Worm (Caenorhabditis elegans) whole organism, L1 larva: Measurements from ENCODE around the gene osta-3.

Source experiments
- C16A3.4 ChIP-seq: fragments of 150-350 bp; optimal IDR thresholded peaks from 2 replicates; lab custom pipeline; 2014; ENCODE audit warnings: missing biosample characterization, missing genetic modification characterization
- F16B12.6 ChIP-seq: fragments of 150-350 bp; optimal IDR thresholded peaks from 2 replicates; lab custom pipeline; 2014; ENCODE audit warnings: missing biosample characterization, missing genetic modification characterization
- aha-1 ChIP-seq: fragments of 150-350 bp; optimal IDR thresholded peaks from 2 replicates; lab custom pipeline; 2014; ENCODE audit warnings: missing biosample characterization, missing genetic modification characterization
- alr-1 ChIP-seq: fragments of 200-800 bp; sonication (Bioruptor generic); optimal IDR thresholded peaks from 2 replicates; lab custom pipeline; 2018; ENCODE audit warnings: borderline replicate concordance, mild to moderate bottlenecking, missing genetic modification characterization, missing compliant biosample characterization
- ama-1 ChIP-seq: fragments of 150-350 bp; optimal IDR thresholded peaks from 2 replicates; lab custom pipeline; 2014
- blmp-1 ChIP-seq: fragments of 150-350 bp; optimal IDR thresholded peaks from 2 replicates; lab custom pipeline; 2014; ENCODE audit warnings: missing biosample characterization, missing genetic modification characterization
- ceh-63 ChIP-seq: fragments of 200-800 bp; sonication (Bioruptor generic); optimal IDR thresholded peaks from 2 replicates; lab custom pipeline; 2018; ENCODE audit warnings: mild to moderate bottlenecking, missing genetic modification characterization, missing compliant biosample characterization
- ceh-8 ChIP-seq: fragments of 200-800 bp; sonication (Bioruptor generic); optimal IDR thresholded peaks from 2 replicates; lab custom pipeline; 2018; ENCODE audit warnings: mild to moderate bottlenecking, missing genetic modification characterization, moderate library complexity, missing compliant biosample characterization
- ces-1 ChIP-seq: fragments of 150-350 bp; optimal IDR thresholded peaks from 2 replicates; lab custom pipeline; 2014; ENCODE audit warnings: missing biosample characterization, missing genetic modification reagents, missing genetic modification characterization
- dpl-1 ChIP-seq, 3 experiments: fragments of 150-350 bp in 2 of 3; sonication (generic microtip) in 1 of 3; optimal IDR thresholded peaks; 2 replicates each; lab custom pipeline; 2014 to 2017; ENCODE audit warnings: missing biosample characterization in 3 of 3, missing genetic modification characterization in 3 of 3, missing genetic modification reagents in 3 of 3
- dsc-1 ChIP-seq: sonication (generic microtip); optimal IDR thresholded peaks from 2 replicates; lab custom pipeline; 2016; ENCODE audit warnings: mild to moderate bottlenecking, missing genetic modification characterization, missing compliant biosample characterization
- efl-1 ChIP-seq, 4 experiments: fragments of 150-350 bp; optimal IDR thresholded peaks in 3 of 4; peaks in 1 of 4; 1 replicate in 1 of 4; 2 replicates in 3 of 4; lab custom pipeline; 2014; ENCODE audit warnings: missing biosample characterization in 2 of 4, missing genetic modification characterization in 2 of 4, missing genetic modification reagents in 2 of 4
- efl-3 ChIP-seq: fragments of 200-800 bp; sonication (Bioruptor generic); optimal IDR thresholded peaks from 2 replicates; lab custom pipeline; 2018; ENCODE audit warnings: mild to moderate bottlenecking, missing genetic modification characterization, missing compliant biosample characterization
- egl-13 ChIP-seq: sonication (generic microtip); optimal IDR thresholded peaks from 2 replicates; lab custom pipeline; 2016; ENCODE audit warnings: missing genotype, missing genetic modification reagents, missing genetic modification characterization, missing compliant biosample characterization
- elt-2 ChIP-seq: sonication (generic microtip); optimal IDR thresholded peaks from 2 replicates; lab custom pipeline; 2016; ENCODE audit warnings: missing genetic modification characterization, mild to moderate bottlenecking, inconsistent platforms, missing compliant biosample characterization, missing genetic modification reagents
- elt-3 ChIP-seq, 6 experiments: fragments of 150-350 bp in 1 of 6; sonication (generic microtip); optimal IDR thresholded peaks; 2 replicates each; lab custom pipeline; 2017 to 2018; ENCODE audit warnings: missing biosample characterization in 6 of 6, missing genetic modification characterization in 6 of 6, inconsistent platforms in 1 of 6
- ets-5 ChIP-seq: fragments of 200-800 bp; sonication (Bioruptor generic); IDR thresholded peaks from 2 replicates; pipeline ENCODE4 v1.3.6; 2022; ENCODE audit warnings: missing genetic modification characterization, missing compliant biosample characterization
- fkh-10 ChIP-seq: sonication (generic microtip); optimal IDR thresholded peaks from 2 replicates; lab custom pipeline; 2017; ENCODE audit warnings: missing biosample characterization, missing genetic modification reagents, missing genetic modification characterization
- fkh-8 ChIP-seq: sonication (generic microtip); optimal IDR thresholded peaks from 2 replicates; lab custom pipeline; 2016; ENCODE audit warnings: mild to moderate bottlenecking, missing genetic modification characterization, missing compliant biosample characterization
- fos-1 ChIP-seq: fragments of 150-350 bp; optimal IDR thresholded peaks from 2 replicates; lab custom pipeline; 2014; ENCODE audit warnings: missing biosample characterization, missing genetic modification characterization
- grh-1 ChIP-seq: fragments of 200-800 bp; sonication (Bioruptor generic); IDR thresholded peaks from 2 replicates; pipeline ENCODE4 v1.3.6; 2022; ENCODE audit warnings: missing genetic modification reagents, missing genetic modification characterization, missing compliant biosample characterization
- hlh-4 ChIP-seq: sonication (generic microtip); optimal IDR thresholded peaks from 2 replicates; lab custom pipeline; 2016; ENCODE audit warnings: mild to moderate bottlenecking, missing genetic modification characterization, missing compliant biosample characterization
- hpl-2 ChIP-seq: fragments of 150-350 bp; optimal IDR thresholded peaks from 2 replicates; lab custom pipeline; 2014; ENCODE audit warnings: missing biosample characterization, missing genetic modification reagents, missing genetic modification characterization
- jun-1 ChIP-seq: fragments of 150-350 bp; optimal IDR thresholded peaks from 2 replicates; lab custom pipeline; 2014; ENCODE audit warnings: missing biosample characterization, missing genetic modification reagents, missing genetic modification characterization
- lin-13 ChIP-seq: fragments of 150-350 bp; optimal IDR thresholded peaks from 2 replicates; lab custom pipeline; 2014; ENCODE audit warnings: missing biosample characterization, missing genetic modification reagents, missing genetic modification characterization
- lin-35 ChIP-seq, 2 experiments: fragments of 150-350 bp; optimal IDR thresholded peaks; 2 replicates each; lab custom pipeline; 2014; ENCODE audit warnings: missing biosample characterization in 2 of 2, missing genetic modification characterization in 2 of 2, missing genetic modification reagents in 2 of 2
- lin-39 ChIP-seq: fragments of 150-350 bp; optimal IDR thresholded peaks from 2 replicates; lab custom pipeline; 2014; ENCODE audit warnings: missing biosample characterization, missing genetic modification reagents, missing genetic modification characterization
- lsy-2 ChIP-seq, 2 experiments: fragments of 150-350 bp; optimal IDR thresholded peaks; 2 replicates each; lab custom pipeline; 2014; ENCODE audit warnings: missing biosample characterization in 2 of 2, missing genetic modification characterization in 2 of 2
- mab-9 ChIP-seq: fragments of 200-800 bp; sonication (Bioruptor generic); IDR thresholded peaks from 2 replicates; pipeline ENCODE4 v1.3.6; 2022; ENCODE audit warnings: missing genetic modification reagents, missing genetic modification characterization, missing compliant biosample characterization
- mef-2 ChIP-seq: fragments of 150-350 bp; optimal IDR thresholded peaks from 2 replicates; lab custom pipeline; 2014; ENCODE audit warnings: missing biosample characterization, missing genetic modification characterization
- nhr-20 ChIP-seq: sonication (generic microtip); optimal IDR thresholded peaks from 2 replicates; lab custom pipeline; 2016; ENCODE audit warnings: mild to moderate bottlenecking, missing genetic modification characterization, missing compliant biosample characterization
- nhr-47 ChIP-seq: sonication (generic microtip); optimal IDR thresholded peaks from 2 replicates; lab custom pipeline; 2016; ENCODE audit warnings: mild to moderate bottlenecking, missing genetic modification characterization, moderate library complexity, missing compliant biosample characterization
- nhr-71 ChIP-seq: sonication (generic microtip); optimal IDR thresholded peaks from 2 replicates; lab custom pipeline; 2016; ENCODE audit warnings: mild to moderate bottlenecking, missing genetic modification characterization, moderate library complexity, missing compliant biosample characterization
- nhr-76 ChIP-seq: sonication (generic microtip); optimal IDR thresholded peaks from 2 replicates; lab custom pipeline; 2017; ENCODE audit warnings: missing biosample characterization, missing genetic modification characterization
- nhr-77 ChIP-seq: fragments of 150-350 bp; optimal IDR thresholded peaks from 2 replicates; lab custom pipeline; 2014; ENCODE audit warnings: missing biosample characterization, missing genetic modification characterization
- nhr-84 ChIP-seq: sonication (generic microtip); optimal IDR thresholded peaks from 2 replicates; lab custom pipeline; 2017; ENCODE audit warnings: missing biosample characterization, missing genetic modification characterization
- nhr-85 ChIP-seq: sonication (generic microtip); peaks from one replicate; lab custom pipeline; 2016; ENCODE audit warnings: missing genetic modification characterization, inconsistent platforms, missing compliant biosample characterization
- pax-3 ChIP-seq: fragments of 200-800 bp; sonication (Bioruptor generic); optimal IDR thresholded peaks from 2 replicates; lab custom pipeline; 2018; ENCODE audit warnings: mild to moderate bottlenecking, missing genetic modification characterization, moderate library complexity, missing compliant biosample characterization
- pqm-1 ChIP-seq: sonication (generic microtip); optimal IDR thresholded peaks from 3 replicates; lab custom pipeline; 2017; ENCODE audit warnings: missing biosample characterization, missing genetic modification characterization
- sptf-1 ChIP-seq: fragments of 150-350 bp; optimal IDR thresholded peaks from 2 replicates; lab custom pipeline; 2014; ENCODE audit warnings: missing biosample characterization, missing genetic modification characterization
- sup-37 ChIP-seq: fragments of 200-800 bp; sonication (Bioruptor generic); optimal IDR thresholded peaks from 2 replicates; lab custom pipeline; 2018; ENCODE audit warnings: mild to moderate bottlenecking, missing genetic modification characterization, missing compliant biosample characterization
- swsn-7 ChIP-seq: sonication (generic microtip); optimal IDR thresholded peaks from 2 replicates; lab custom pipeline; 2016; ENCODE audit warnings: missing genetic modification characterization, missing compliant biosample characterization
- tbx-2 ChIP-seq: sonication (generic microtip); optimal IDR thresholded peaks from 2 replicates; lab custom pipeline; 2016; ENCODE audit warnings: missing genetic modification characterization, missing compliant biosample characterization
- tlp-1 ChIP-seq: fragments of 150-350 bp; optimal IDR thresholded peaks from 2 replicates; lab custom pipeline; 2014; ENCODE audit warnings: missing biosample characterization, missing genetic modification characterization
- unc-30 ChIP-seq: sonication (generic microtip); optimal IDR thresholded peaks from 2 replicates; lab custom pipeline; 2017; ENCODE audit warnings: missing biosample characterization, missing genetic modification characterization
- unc-62 ChIP-seq: fragments of 150-350 bp; optimal IDR thresholded peaks from 2 replicates; lab custom pipeline; 2014; ENCODE audit warnings: missing biosample characterization, missing genetic modification reagents, missing genetic modification characterization
- unc-86 ChIP-seq: sonication (generic microtip); optimal IDR thresholded peaks from 2 replicates; lab custom pipeline; 2016; ENCODE audit warnings: missing genetic modification characterization, missing compliant biosample characterization
- unc-98 ChIP-seq: fragments of 200-800 bp; sonication (Bioruptor generic); IDR thresholded peaks from 2 replicates; pipeline ENCODE4 v1.3.6; 2022; ENCODE audit warnings: missing genetic modification characterization, missing compliant biosample characterization
- vab-15 ChIP-seq: sonication (generic microtip); optimal IDR thresholded peaks from 2 replicates; lab custom pipeline; 2017; ENCODE audit warnings: missing genotype, mild to moderate bottlenecking, missing genetic modification characterization, missing compliant biosample characterization
- xbp-1 ChIP-seq: sonication (generic microtip); optimal IDR thresholded peaks from 2 replicates; lab custom pipeline; 2016; ENCODE audit warnings: missing genetic modification characterization, missing compliant biosample characterization
- zag-1 ChIP-seq: fragments of 150-350 bp; optimal IDR thresholded peaks from 2 replicates; lab custom pipeline; 2014; ENCODE audit warnings: missing biosample characterization, missing genetic modification characterization
- zip-4 ChIP-seq: fragments of 200-800 bp; sonication (Bioruptor generic); optimal IDR thresholded peaks from 2 replicates; lab custom pipeline; 2018; ENCODE audit warnings: mild to moderate bottlenecking, missing genetic modification characterization, moderate library complexity, missing compliant biosample characterization
- ztf-4 ChIP-seq: fragments of 150-350 bp; optimal IDR thresholded peaks from 2 replicates; lab custom pipeline; 2014; ENCODE audit warnings: missing biosample characterization, missing genetic modification characterization

osta-3 gene

ce11 chrII:14856922-14857321 lies 44.6 kb downstream of the osta-3 start, which contains the start of gene rbm-28 (continued):
- TF ChIP-seq lin-39 (tag; lab: Kevin White, UChicago): no peak
- no peak for TF ChIP-seq sptf-1
- 0 out of 2 replicates have a peak, but pooled peaks have one; percentile 15 for TF ChIP-seq unc-98
- TF ChIP-seq nhr-71 (tag; lab: Kevin White, UChicago): peak; percentile 60
- TF ChIP-seq jun-1 (tag; lab: Kevin White, UChicago): no peak
- no peak for TF ChIP-seq nhr-76 (tag; lab: Kevin White, UChicago)
- peak in 1 of 6 experiments; percentile 10 for TF ChIP-seq elt-3 (tag; optimal IDR thresholded peaks at IDR 0.05; lab: Kevin White, UChicago)
- TF ChIP-seq unc-62 (GFP tag; lab: Kevin White, UChicago): no peak
- TF ChIP-seq ceh-63 (GFP tag; lab: Kevin White, UChicago): no peak
- TF ChIP-seq grh-1 (GFP tag; lab: Robert Waterston, UW): no peak
- no peak for TF ChIP-seq mef-2 (tag; lab: Kevin White, UChicago)
- TF ChIP-seq alr-1 (tag; lab: Kevin White, UChicago): no peak
- peak; percentile 19 for TF ChIP-seq swsn-7
- no peak for TF ChIP-seq unc-86
- TF ChIP-seq sup-37 (GFP tag; lab: Kevin White, UChicago): no peak
- peak; percentile 76 to 88 (median 77) for TF ChIP-seq dpl-1 (GFP tag; optimal IDR thresholded peaks at IDR 0.05; lab: Kevin White, UChicago)
- TF ChIP-seq ceh-8 (GFP tag; lab: Kevin White, UChicago): no peak
- TF ChIP-seq fos-1: no peak
- no peak for TF ChIP-seq zag-1 (tag; lab: Kevin White, UChicago)
- no peak for TF ChIP-seq ama-1 (lab: Kevin White, UChicago)
- TF ChIP-seq lin-13 (GFP tag; lab: Kevin White, UChicago): no peak
- no peak for TF ChIP-seq unc-30 (tag; lab: Kevin White, UChicago)
- no peak for TF ChIP-seq fkh-10
- no peak for TF ChIP-seq ets-5 (GFP tag; lab: Robert Waterston, UW)
- TF ChIP-seq lin-35 (GFP tag; optimal IDR thresholded peaks at IDR 0.05; lab: Kevin White, UChicago): peak; percentile 79 to 87
- no peak for TF ChIP-seq tlp-1 (tag; lab: Kevin White, UChicago)
- TF ChIP-seq C16A3.4 (tag; lab: Kevin White, UChicago): no peak
- peak; percentile 52 for TF ChIP-seq nhr-47 (tag; lab: Kevin White, UChicago)
- TF ChIP-seq hlh-4 (tag; lab: Kevin White, UChicago): no peak
- TF ChIP-seq F16B12.6 (tag; lab: Kevin White, UChicago): no peak
- TF ChIP-seq pax-3: peak; percentile 33
- peak; percentile 34 for TF ChIP-seq xbp-1
- TF ChIP-seq egl-13 (tag; lab: Kevin White, UChicago): peak; percentile 31
- TF ChIP-seq nhr-85 (tag; lab: Kevin White, UChicago): peak; percentile 74
- no peak for TF ChIP-seq aha-1 (tag; lab: Kevin White, UChicago)
- peak in 1 of 2 experiments; percentile 37 for TF ChIP-seq lsy-2 (tag; optimal IDR thresholded peaks at IDR 0.05; lab: Kevin White, UChicago)
- no peak for TF ChIP-seq ces-1
- peak; percentile 53 for TF ChIP-seq blmp-1 (tag; lab: Kevin White, UChicago)
- no peak for TF ChIP-seq efl-3 (GFP tag; lab: Kevin White, UChicago)
- no peak for TF ChIP-seq nhr-84 (tag; lab: Kevin White, UChicago)
- peak; percentile 14 for TF ChIP-seq dsc-1
- TF ChIP-seq mab-9 (GFP tag; lab: Robert Waterston, UW): no peak
- TF ChIP-seq vab-15 (tag; lab: Kevin White, UChicago): no peak
- TF ChIP-seq efl-1 (optimal IDR thresholded peaks at IDR 0.05; lab: Kevin White, UChicago): peak; percentile 33 to 82
- TF ChIP-seq efl-1 (GFP tag; optimal IDR thresholded peaks at IDR 0.05 in 1 of 2; lab: Kevin White, UChicago): peak; percentile 88 to 98
- TF ChIP-seq nhr-77 (tag; lab: Kevin White, UChicago): no peak
- peak; percentile 25 for TF ChIP-seq nhr-20 (tag; lab: Kevin White, UChicago)
- no peak for TF ChIP-seq elt-2
- no peak for TF ChIP-seq hpl-2 (GFP tag; lab: Kevin White, UChicago)
- TF ChIP-seq tbx-2 (tag; lab: Kevin White, UChicago): peak; percentile 48
- TF ChIP-seq ztf-4: no peak
- TF ChIP-seq fkh-8 (tag; lab: Kevin White, UChicago): peak; percentile 36
- TF ChIP-seq zip-4 (GFP tag; lab: Kevin White, UChicago): no peak
- no peak for TF ChIP-seq pqm-1 (tag; lab: Kevin White, UChicago)
